Fruit fly (Drosophila melanogaster) Kc167 (cell line): ENCODE data around the gene CG31115.

Experiments used
- Myc ChIP-seq: fragments of >200 bp; optimal IDR thresholded peaks from 2 replicates; lab custom pipeline; 2017; ENCODE audit warnings: missing external identifiers
- Sin3A ChIP-seq: fragments of >200 bp; optimal IDR thresholded peaks from 2 replicates; lab custom pipeline; 2018; ENCODE audit warnings: missing external identifiers
- h ChIP-seq: fragments of >200 bp; optimal IDR thresholded peaks from 3 replicates; lab custom pipeline; 2018; ENCODE audit warnings: missing external identifiers
- insv ChIP-seq: fragments of >200 bp; optimal IDR thresholded peaks from 3 replicates; lab custom pipeline; 2018; ENCODE audit warnings: missing external identifiers
- psq ChIP-seq: fragments of >200 bp; optimal IDR thresholded peaks from 2 replicates; lab custom pipeline; 2017; ENCODE audit warnings: missing external identifiers
- ttk ChIP-seq: sonication (Bioruptor generic); optimal IDR thresholded peaks from 2 replicates; lab custom pipeline; 2017; ENCODE audit warnings: missing external identifiers

- no peak for TF ChIP-seq Myc
- TF ChIP-seq insv (lab: Kevin White, UChicago), result no peak
- no peak for TF ChIP-seq ttk
- no peak for TF ChIP-seq psq (lab: Kevin White, UChicago)
- TF ChIP-seq Sin3A, result no peak
- TF ChIP-seq h, result no peak
Measured at dm6 chr3R:25078665-25079064, 41.9 kb downstream of the CG31115 start.
